Fruit fly (Drosophila melanogaster): ENCODE results near the gene GstD6.
A peak's percentile ranks its signal among the peaks of the same experiment; 100 is the strongest.

Gene GstD6

DNA sequence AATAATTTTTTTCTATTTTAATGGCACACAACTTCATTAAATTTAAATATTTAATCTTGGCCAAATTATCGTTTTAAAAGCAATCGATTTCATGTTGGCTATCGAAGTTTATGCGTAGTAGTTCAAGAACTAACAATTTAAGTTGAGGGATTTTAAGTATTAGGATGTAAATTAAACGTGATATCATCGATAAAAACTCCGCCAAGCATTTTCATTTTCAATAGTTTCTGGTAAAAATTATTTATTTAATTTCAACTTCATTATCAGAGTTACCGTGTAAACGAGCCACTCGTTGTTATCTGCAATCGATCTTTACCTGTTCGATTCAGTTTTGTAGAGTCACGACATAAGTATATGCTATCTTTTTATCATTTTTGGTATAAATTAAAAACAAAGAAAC is 26.0 kb downstream of the GstD6 start (continued):
- TF ChIP-seq pb (GFP tag; optimal IDR thresholded peaks at IDR 0.05) (peak; percentile 86), Sin3A (optimal IDR thresholded peaks at IDR 0.05) (no peak), NK7.1 (GFP tag; optimal IDR thresholded peaks at IDR 0.05) (peak; percentile 95), CG2202 (tag; optimal IDR thresholded peaks at IDR 0.05) (peak; percentile 97), bigmax (GFP tag; optimal IDR thresholded peaks at IDR 0.05) (peak; percentile 74), CG12155 (GFP tag; optimal IDR thresholded peaks at IDR 0.05) (peak; percentile 96), Myb (GFP tag; optimal IDR thresholded peaks at IDR 0.05) (peak; percentile 70), CG12236 (GFP tag; optimal IDR thresholded peaks at IDR 0.05) (peak; percentile 91), kah (GFP tag; optimal IDR thresholded peaks at IDR 0.05) (peak; percentile 97), E2f2 (GFP tag; IDR thresholded peaks at IDR 0.05) (peak; percentile 85), sens-2 (GFP tag; IDR thresholded peaks at IDR 0.05) (peak; percentile 97), fd64A (GFP tag; optimal IDR thresholded peaks at IDR 0.05) (peak; percentile 95), CG1024 (GFP tag; IDR thresholded peaks at IDR 0.05) (peak; percentile 97), Hr78 (GFP tag; optimal IDR thresholded peaks at IDR 0.05) (peak in 1 of 2 experiments; percentile 89), CG16815 (GFP tag; optimal IDR thresholded peaks at IDR 0.05) (peak; percentile 84), pum (GFP tag; optimal IDR thresholded peaks at IDR 0.05) (peak; percentile 90), GATAe (GFP tag; conservative IDR thresholded peaks at IDR 0.05) (peak; percentile 72; the same call in 1 of the 2 replicates), Bteb2 (GFP tag; optimal IDR thresholded peaks at IDR 0.05) (peak; percentile 96), jumu (GFP tag; optimal IDR thresholded peaks at IDR 0.05) (peak; percentile 88), emc (GFP tag; optimal IDR thresholded peaks at IDR 0.05) (peak; percentile 97), CG32532 (GFP tag; IDR thresholded peaks at IDR 0.05) (peak; percentile 96), Ravus (GFP tag; IDR thresholded peaks at IDR 0.05) (peak; percentile 86), ewg (GFP tag; optimal IDR thresholded peaks at IDR 0.05) (peak; percentile 90), disco-r (GFP tag; optimal IDR thresholded peaks at IDR 0.05) (peak; percentile 86), CG8089 (GFP tag; optimal IDR thresholded peaks at IDR 0.05) (peak; percentile 88), chif (GFP tag; optimal IDR thresholded peaks at IDR 0.05) (peak; percentile 95 to 99), abd-A (tag; optimal IDR thresholded peaks at IDR 0.05) (no peak), sim (GFP tag; IDR thresholded peaks at IDR 0.05) (peak; percentile 98), Hmx (GFP tag; optimal IDR thresholded peaks at IDR 0.05) (peak; percentile 87), CHES-1-like (GFP tag; optimal IDR thresholded peaks at IDR 0.05) (peak; percentile 90), CG7839 (tag; optimal IDR thresholded peaks at IDR 0.05) (peak; percentile 99), CG18619 (GFP tag; optimal IDR thresholded peaks at IDR 0.05) (peak; percentile 94), danr (GFP tag; IDR thresholded peaks at IDR 0.05) (peak; percentile 87; the same call in 1 of the 2 replicates), Rx (GFP tag; IDR thresholded peaks at IDR 0.05) (peak; percentile 94), CG17612 (GFP tag; IDR thresholded peaks at IDR 0.05) (peak; percentile 79), CG9817 (tag; optimal IDR thresholded peaks at IDR 0.05) (peak; percentile 97), nerfin-2 (GFP tag; IDR thresholded peaks at IDR 0.05; ENCODE audit: partially characterized antibody) (no peak), CG11456 (GFP tag; IDR thresholded peaks at IDR 0.05) (peak; percentile 93; the same call in 2 of the 3 replicates), HLHmδ (GFP tag; optimal IDR thresholded peaks at IDR 0.05) (no peak), CG5180 (GFP tag; optimal IDR thresholded peaks at IDR 0.05) (peak; percentile 91), CG8765 (GFP tag; IDR thresholded peaks at IDR 0.05) (peak; percentile 91), CG3847 (GFP tag; IDR thresholded peaks at IDR 0.05) (peak; percentile 94), CG34422 (GFP tag; IDR thresholded peaks at IDR 0.05) (peak; percentile 96), CG6175 (GFP tag; IDR thresholded peaks at IDR 0.05) (peak; percentile 75; the same call in 2 of the 3 replicates), pros (GFP tag; optimal IDR thresholded peaks at IDR 0.05) (peak; percentile 87), CG3163 (GFP tag; optimal IDR thresholded peaks at IDR 0.05) (peak; percentile 75), CG9932 (GFP tag; IDR thresholded peaks at IDR 0.05) (no peak; the same call in 1 of the 2 replicates), CG12299 (tag; optimal IDR thresholded peaks at IDR 0.05) (peak; percentile 98), CG2116 (GFP tag; optimal IDR thresholded peaks at IDR 0.05) (peak; percentile 91), ara (GFP tag; IDR thresholded peaks at IDR 0.05) (peak; percentile 99), az2 (GFP tag; optimal IDR thresholded peaks at IDR 0.05) (peak; percentile 97), ATbp (GFP tag; optimal IDR thresholded peaks at IDR 0.05) (peak; percentile 99)
